Worm (Caenorhabditis elegans) whole organism, L3 larva: ENCODE data around the gene srxa-16.

ENCODE experiments used
- fkh-10 ChIP-seq: sonication (generic microtip); optimal IDR thresholded peaks from 2 replicates; lab custom pipeline; 2017; ENCODE audit warnings: missing biosample characterization, missing genetic modification reagents, missing genetic modification characterization
- fos-1 ChIP-seq: fragments of 150-350 bp; optimal IDR thresholded peaks from 2 replicates; lab custom pipeline; 2014; ENCODE audit warnings: missing biosample characterization, missing genetic modification characterization
- lin-39 ChIP-seq: fragments of 150-350 bp; optimal IDR thresholded peaks from 2 replicates; lab custom pipeline; 2018; ENCODE audit warnings: missing biosample characterization, missing genetic modification reagents, missing genetic modification characterization
- nhr-76 ChIP-seq: fragments of 150-350 bp; sonication (generic microtip); optimal IDR thresholded peaks from 5 replicates; lab custom pipeline; 2014; ENCODE audit warnings: missing biosample characterization, missing genetic modification characterization
- pha-4 ChIP-seq: fragments of 150-350 bp; optimal IDR thresholded peaks from 2 replicates; lab custom pipeline; 2014; ENCODE audit warnings: missing biosample characterization, missing genetic modification reagents, missing genetic modification characterization
- skn-1 ChIP-seq: fragments of 150-350 bp; optimal IDR thresholded peaks from 2 replicates; lab custom pipeline; 2014; ENCODE audit warnings: missing biosample characterization, missing genetic modification characterization
- unc-62 ChIP-seq: fragments of 150-350 bp; sonication (generic microtip); optimal IDR thresholded peaks from 4 replicates; lab custom pipeline; 2014; ENCODE audit warnings: missing biosample characterization, missing genetic modification reagents, missing genetic modification characterization
- ztf-4 ChIP-seq: fragments of 150-350 bp; optimal IDR thresholded peaks from 2 replicates; lab custom pipeline; 2014; ENCODE audit warnings: missing biosample characterization, missing genetic modification characterization

Gene srxa-16

DNA sequence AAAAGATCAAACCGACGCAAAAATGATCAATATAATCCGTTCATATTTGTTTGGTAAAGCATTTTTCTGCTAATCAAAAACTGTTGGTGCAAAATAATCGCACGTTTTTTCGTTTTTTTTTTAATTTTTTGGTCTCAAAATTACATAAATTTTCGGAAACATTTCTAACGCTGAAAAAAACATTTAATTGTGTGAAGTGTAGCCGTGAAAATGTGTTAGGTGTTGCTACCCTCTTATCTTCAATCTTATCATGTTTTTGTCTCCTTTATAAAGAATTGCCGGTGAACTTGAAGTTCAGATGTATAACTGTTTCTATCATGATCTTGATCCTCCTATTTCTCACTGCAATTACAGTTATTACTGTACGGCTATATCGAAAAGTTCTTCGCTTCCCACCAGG is 45.2 kb downstream of the srxa-16 start, which contains the start of gene cyp-35D1:
TSS of gene cyp-35D1 (plus strand) at position 301 of the 400 bp plus-strand sequence.
- TF ChIP-seq unc-62 (GFP tag; lab: Kevin White, UChicago) = no peak
- TF ChIP-seq pha-4 (tag; lab: Kevin White, UChicago) = no peak
- no peak for TF ChIP-seq nhr-76
- TF ChIP-seq ztf-4 = no peak
- no peak for TF ChIP-seq skn-1 (tag; lab: Kevin White, UChicago)
- no peak for TF ChIP-seq fkh-10 (GFP tag; lab: Kevin White, UChicago)
- TF ChIP-seq lin-39 (tag; lab: Kevin White, UChicago) = no peak
- TF ChIP-seq fos-1 (tag; lab: Kevin White, UChicago) = no peak
